Fruit fly (Drosophila melanogaster): Measurements from ENCODE around the gene CG13946.

The CG13946 gene

dm6 chr2L:821242-821985 lies 45.1 kb downstream of the CG13946 start, which contains the start of gene CG3662 (continued):
- TF ChIP-seq zfh1 (GFP tag; IDR thresholded peaks at IDR 0.05): no peak
- TF ChIP-seq CG2129 (GFP tag; IDR thresholded peaks at IDR 0.05; ENCODE audit: partially characterized antibody): no peak
- no peak for TF ChIP-seq corto (GFP tag; optimal IDR thresholded peaks at IDR 0.05)
- no peak for TF ChIP-seq CG10431 (GFP tag; optimal IDR thresholded peaks at IDR 0.05)
- TF ChIP-seq Antp (GFP tag; optimal IDR thresholded peaks at IDR 0.05): no peak
- no peak for TF ChIP-seq Hey (tag; optimal IDR thresholded peaks at IDR 0.05)
- TF ChIP-seq CG12744 (GFP tag; optimal IDR thresholded peaks at IDR 0.05): no peak
- TF ChIP-seq Dip3 (GFP tag; optimal IDR thresholded peaks at IDR 0.05): no peak
- no peak for TF ChIP-seq Max (GFP tag; optimal IDR thresholded peaks at IDR 0.05)
- no peak for TF ChIP-seq CG1602 (GFP tag; optimal IDR thresholded peaks at IDR 0.05)
- TF ChIP-seq hb (GFP tag; IDR thresholded peaks at IDR 0.05; ENCODE audit: partially characterized antibody): no peak
- TF ChIP-seq dimm (GFP tag; IDR thresholded peaks at IDR 0.05): no peak
- no peak for TF ChIP-seq gt (GFP tag; IDR thresholded peaks at IDR 0.05)
- peak; percentile 16 for TF ChIP-seq bcd (GFP tag; optimal IDR thresholded peaks at IDR 0.05)
- no peak for TF ChIP-seq CG10959 (GFP tag; IDR thresholded peaks at IDR 0.05)
- TF ChIP-seq CG4730 (GFP tag; IDR thresholded peaks at IDR 0.05): no peak
- no peak for TF ChIP-seq CG4820 (GFP tag; optimal IDR thresholded peaks at IDR 0.05)
- TF ChIP-seq CG17186 (GFP tag; optimal IDR thresholded peaks at IDR 0.05): peak; percentile 83
- TF ChIP-seq Optix (GFP tag; IDR thresholded peaks at IDR 0.05): no peak
- no peak for TF ChIP-seq slbo (GFP tag; IDR thresholded peaks at IDR 0.05)
- TF ChIP-seq Lpt (GFP tag; optimal IDR thresholded peaks at IDR 0.05): no peak
- no peak for TF ChIP-seq sob (GFP tag; IDR thresholded peaks at IDR 0.05)
- no peak for TF ChIP-seq tin (GFP tag; optimal IDR thresholded peaks at IDR 0.05)
- TF ChIP-seq exex (tag; optimal IDR thresholded peaks at IDR 0.05): no peak
- TF ChIP-seq CG6175 (GFP tag; IDR thresholded peaks at IDR 0.05): no peak
- TF ChIP-seq Tbp (GFP tag; optimal IDR thresholded peaks at IDR 0.05): no peak
- TF ChIP-seq CG15011 (GFP tag; optimal IDR thresholded peaks at IDR 0.05): no peak
- no peak for TF ChIP-seq NFAT (GFP tag; IDR thresholded peaks at IDR 0.05)
- no peak for TF ChIP-seq CG6254 (GFP tag; optimal IDR thresholded peaks at IDR 0.05)
- TF ChIP-seq tap (tag; optimal IDR thresholded peaks at IDR 0.05): no peak
- TF ChIP-seq CG9797 (GFP tag; optimal IDR thresholded peaks at IDR 0.05): peak; percentile 89
- no peak for TF ChIP-seq GATAe (GFP tag; conservative IDR thresholded peaks at IDR 0.05)
- TF ChIP-seq CG14667 (GFP tag; IDR thresholded peaks at IDR 0.05): no peak
- peak; percentile 87 for TF ChIP-seq crol (GFP tag; IDR thresholded peaks at IDR 0.05)
- TF ChIP-seq Neu2 (GFP tag; optimal IDR thresholded peaks at IDR 0.05; ENCODE audit: borderline replicate concordance): no peak
- no peak for TF ChIP-seq CkIIα-i1 (GFP tag; IDR thresholded peaks at IDR 0.05)
- TF ChIP-seq CG4328 (GFP tag; optimal IDR thresholded peaks at IDR 0.05): no peak
- TF ChIP-seq dan (GFP tag; IDR thresholded peaks at IDR 0.05): no peak
- TF ChIP-seq Chrac-16 (GFP tag; optimal IDR thresholded peaks at IDR 0.05): no peak
- TF ChIP-seq Stat92E (GFP tag; optimal IDR thresholded peaks at IDR 0.05): peak in 1 of 3 experiments; percentile 29
- TF ChIP-seq chn (GFP tag; optimal IDR thresholded peaks at IDR 0.05): peak; percentile 17
- TF ChIP-seq NC2β (GFP tag; optimal IDR thresholded peaks at IDR 0.05): no peak
- no peak for TF ChIP-seq ttk (GFP tag; IDR thresholded peaks at IDR 0.05)
- no peak for TF ChIP-seq vnd (GFP tag; IDR thresholded peaks at IDR 0.05; ENCODE audit: partially characterized antibody)
- TF ChIP-seq CG31388 (GFP tag; optimal IDR thresholded peaks at IDR 0.05): no peak
- TF ChIP-seq CG2199 (GFP tag; IDR thresholded peaks at IDR 0.05): no peak
- no peak for TF ChIP-seq mam (GFP tag; optimal IDR thresholded peaks at IDR 0.05)
- TF ChIP-seq TFAM (GFP tag; optimal IDR thresholded peaks at IDR 0.05): no peak
- TF ChIP-seq eve (GFP tag; optimal IDR thresholded peaks at IDR 0.05): no peak
- no peak for TF ChIP-seq Gsc (GFP tag; IDR thresholded peaks at IDR 0.05)
- no peak for TF ChIP-seq CG15073 (GFP tag; optimal IDR thresholded peaks at IDR 0.05)
- no peak for TF ChIP-seq CG9437 (GFP tag; optimal IDR thresholded peaks at IDR 0.05)

Measured in whole organism, embryonic.